Fruit fly (Drosophila melanogaster): Measurements from ENCODE around the gene Nepl17.

DNA sequence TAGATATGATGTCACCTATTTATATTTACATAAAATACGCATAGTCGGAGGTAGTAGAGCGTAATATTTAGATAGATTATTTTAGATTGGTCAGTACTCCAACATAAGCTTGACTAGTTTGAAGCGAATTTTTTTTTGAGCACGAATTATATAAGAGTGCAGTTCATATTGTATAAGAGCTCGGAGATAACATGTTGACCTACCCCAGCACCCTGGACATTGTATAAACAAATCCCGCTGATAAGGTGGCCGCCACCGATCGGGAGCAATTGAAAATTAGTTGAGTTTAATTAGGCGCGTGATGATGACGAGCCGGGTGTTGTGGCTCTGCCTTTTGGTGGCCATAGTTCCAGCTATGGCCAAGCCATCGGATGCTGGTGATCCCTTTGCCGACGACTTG, 2.6 kb downstream of the Nepl17 start, which contains the start of gene Nepl18:
- TF ChIP-seq Sox14 (GFP tag; optimal IDR thresholded peaks at IDR 0.05): no peak
- TF ChIP-seq vri (GFP tag; optimal IDR thresholded peaks at IDR 0.05): no peak
- no peak for TF ChIP-seq CG34406 (GFP tag; optimal IDR thresholded peaks at IDR 0.05)
- no peak for TF ChIP-seq fd85E (GFP tag; optimal IDR thresholded peaks at IDR 0.05)
- no peak for TF ChIP-seq Ets96B (tag; optimal IDR thresholded peaks at IDR 0.05)
- TF ChIP-seq eg (GFP tag; IDR thresholded peaks at IDR 0.05): no peak
- TF ChIP-seq CG10631 (GFP tag; optimal IDR thresholded peaks at IDR 0.05): no peak
- TF ChIP-seq CG8119 (GFP tag; IDR thresholded peaks at IDR 0.05): no peak

All from whole organism, prepupa.